Worm (Caenorhabditis elegans) whole organism, L3 larva: ENCODE measurements around the gene klp-20.

Experiments used
- ZK546.5 ChIP-seq: sonication (generic microtip); optimal IDR thresholded peaks from 2 replicates; lab custom pipeline; 2017; ENCODE audit warnings: missing biosample characterization, missing genetic modification characterization
- aly-2 ChIP-seq: fragments of 150-350 bp; optimal IDR thresholded peaks from 2 replicates; lab custom pipeline; 2014; ENCODE audit warnings: missing biosample characterization, missing genetic modification characterization
- ama-1 ChIP-seq: fragments of 150-350 bp; optimal IDR thresholded peaks from 2 replicates; lab custom pipeline; 2018
- ceh-16 ChIP-seq: sonication (generic microtip); optimal IDR thresholded peaks from 2 replicates; lab custom pipeline; 2017; ENCODE audit warnings: missing biosample characterization, missing genetic modification characterization
- ceh-28 ChIP-seq: fragments of 150-350 bp; optimal IDR thresholded peaks from 2 replicates; lab custom pipeline; 2014; ENCODE audit warnings: missing biosample characterization, missing genetic modification reagents, missing genetic modification characterization
- ceh-9 ChIP-seq: sonication (generic microtip); optimal IDR thresholded peaks from 2 replicates; lab custom pipeline; 2018; ENCODE audit warnings: missing biosample characterization, missing genetic modification characterization
- daf-12 ChIP-seq: fragments of 150-350 bp; optimal IDR thresholded peaks from 2 replicates; lab custom pipeline; 2014; ENCODE audit warnings: missing biosample characterization, missing genetic modification reagents, missing genetic modification characterization
- egl-27 ChIP-seq: sonication (generic microtip); optimal IDR thresholded peaks from 4 replicates; lab custom pipeline; 2017; ENCODE audit warnings: missing biosample characterization, missing genetic modification reagents, missing genetic modification characterization
- egl-5 ChIP-seq: fragments of 150-350 bp; optimal IDR thresholded peaks from 2 replicates; lab custom pipeline; 2017; ENCODE audit warnings: missing biosample characterization, missing genetic modification reagents, missing genetic modification characterization, inconsistent platforms
- elt-1 ChIP-seq: fragments of 150-350 bp; optimal IDR thresholded peaks from 2 replicates; lab custom pipeline; 2014; ENCODE audit warnings: missing biosample characterization, missing genetic modification characterization
- elt-2 ChIP-seq: sonication (generic microtip); optimal IDR thresholded peaks from 2 replicates; lab custom pipeline; 2016; ENCODE audit warnings: missing genetic modification reagents, mild to moderate bottlenecking, missing genetic modification characterization, missing compliant biosample characterization
- eor-1 ChIP-seq, 2 experiments: fragments of 150-350 bp; optimal IDR thresholded peaks; 2 replicates each; lab custom pipeline; 2014 to 2018; ENCODE audit warnings: missing biosample characterization in 2 of 2, missing genetic modification characterization in 2 of 2
- fkh-10 ChIP-seq: sonication (generic microtip); optimal IDR thresholded peaks from 2 replicates; lab custom pipeline; 2017; ENCODE audit warnings: missing biosample characterization, missing genetic modification reagents, missing genetic modification characterization
- fkh-2 ChIP-seq: fragments of 150-350 bp; optimal IDR thresholded peaks from 2 replicates; lab custom pipeline; 2014; ENCODE audit warnings: missing biosample characterization, missing genetic modification reagents, missing genetic modification characterization
- fos-1 ChIP-seq: fragments of 150-350 bp; optimal IDR thresholded peaks from 2 replicates; lab custom pipeline; 2014; ENCODE audit warnings: missing biosample characterization, missing genetic modification characterization
- hmg-11 ChIP-seq: sonication (generic microtip); optimal IDR thresholded peaks from 2 replicates; lab custom pipeline; 2016; ENCODE audit warnings: missing genetic modification characterization, missing compliant biosample characterization
- jun-1 ChIP-seq: fragments of 150-350 bp; optimal IDR thresholded peaks from 2 replicates; lab custom pipeline; 2014; ENCODE audit warnings: missing biosample characterization, missing genetic modification reagents, missing genetic modification characterization
- lin-15B ChIP-seq: fragments of 150-350 bp; optimal IDR thresholded peaks from 2 replicates; lab custom pipeline; 2014; ENCODE audit warnings: missing biosample characterization, missing genetic modification characterization
- lsy-12 ChIP-seq: sonication (generic microtip); optimal IDR thresholded peaks from 2 replicates; lab custom pipeline; 2016; ENCODE audit warnings: mild to moderate bottlenecking, missing genetic modification characterization, missing compliant biosample characterization
- mdl-1 ChIP-seq: fragments of 150-350 bp; optimal IDR thresholded peaks from 2 replicates; lab custom pipeline; 2014; ENCODE audit warnings: missing biosample characterization, missing genetic modification characterization
- mml-1 ChIP-seq: fragments of 150-350 bp; sonication (generic microtip); optimal IDR thresholded peaks from 3 replicates; lab custom pipeline; 2014; ENCODE audit warnings: missing biosample characterization, missing genetic modification characterization
- nhr-11 ChIP-seq: fragments of 150-350 bp; optimal IDR thresholded peaks from 2 replicates; lab custom pipeline; 2014; ENCODE audit warnings: missing biosample characterization, missing genetic modification characterization
- nhr-237 ChIP-seq: fragments of 150-350 bp; optimal IDR thresholded peaks from 2 replicates; lab custom pipeline; 2014; ENCODE audit warnings: missing biosample characterization, missing genetic modification characterization
- nhr-25 ChIP-seq: sonication (generic microtip); optimal IDR thresholded peaks from 2 replicates; lab custom pipeline; 2017; ENCODE audit warnings: missing biosample characterization, missing genetic modification characterization
- nhr-28 ChIP-seq: fragments of 150-350 bp; optimal IDR thresholded peaks from 2 replicates; lab custom pipeline; 2014; ENCODE audit warnings: missing biosample characterization, missing genetic modification characterization
- nhr-43 ChIP-seq: sonication (generic microtip); optimal IDR thresholded peaks from 2 replicates; lab custom pipeline; 2016; ENCODE audit warnings: mild to moderate bottlenecking, missing genetic modification characterization, missing compliant biosample characterization; ENCODE audit not compliant: poor library complexity, severe bottlenecking
- nhr-76 ChIP-seq: fragments of 150-350 bp; sonication (generic microtip); optimal IDR thresholded peaks from 5 replicates; lab custom pipeline; 2014; ENCODE audit warnings: missing biosample characterization, missing genetic modification characterization
- nhr-77 ChIP-seq: fragments of 150-350 bp; optimal IDR thresholded peaks from 2 replicates; lab custom pipeline; 2014; ENCODE audit warnings: missing biosample characterization, missing genetic modification characterization
- pha-4 ChIP-seq: fragments of 150-350 bp; optimal IDR thresholded peaks from 2 replicates; lab custom pipeline; 2014; ENCODE audit warnings: missing biosample characterization, missing genetic modification reagents, missing genetic modification characterization
- pqm-1 ChIP-seq: fragments of 150-350 bp; optimal IDR thresholded peaks from 2 replicates; lab custom pipeline; 2017; ENCODE audit warnings: missing biosample characterization, missing genetic modification characterization, inconsistent platforms
- skn-1 ChIP-seq: fragments of 150-350 bp; optimal IDR thresholded peaks from 2 replicates; lab custom pipeline; 2014; ENCODE audit warnings: missing biosample characterization, missing genetic modification characterization
- snpc-4 ChIP-seq: fragments of 150-350 bp; optimal IDR thresholded peaks from 2 replicates; lab custom pipeline; 2014; ENCODE audit warnings: missing biosample characterization, missing genetic modification characterization
- tbx-2 ChIP-seq: sonication (generic microtip); optimal IDR thresholded peaks from 2 replicates; lab custom pipeline; 2016; ENCODE audit warnings: mild to moderate bottlenecking, missing genetic modification characterization, missing compliant biosample characterization
- unc-62 ChIP-seq: fragments of 150-350 bp; sonication (generic microtip); optimal IDR thresholded peaks from 4 replicates; lab custom pipeline; 2014; ENCODE audit warnings: missing biosample characterization, missing genetic modification reagents, missing genetic modification characterization
- zag-1 ChIP-seq: fragments of 150-350 bp; optimal IDR thresholded peaks from 2 replicates; lab custom pipeline; 2014; ENCODE audit warnings: missing biosample characterization, missing genetic modification characterization
- ztf-11 ChIP-seq: fragments of 150-350 bp; optimal IDR thresholded peaks from 2 replicates; lab custom pipeline; 2014; ENCODE audit warnings: missing biosample characterization, missing genetic modification characterization

Gene klp-20

DNA sequence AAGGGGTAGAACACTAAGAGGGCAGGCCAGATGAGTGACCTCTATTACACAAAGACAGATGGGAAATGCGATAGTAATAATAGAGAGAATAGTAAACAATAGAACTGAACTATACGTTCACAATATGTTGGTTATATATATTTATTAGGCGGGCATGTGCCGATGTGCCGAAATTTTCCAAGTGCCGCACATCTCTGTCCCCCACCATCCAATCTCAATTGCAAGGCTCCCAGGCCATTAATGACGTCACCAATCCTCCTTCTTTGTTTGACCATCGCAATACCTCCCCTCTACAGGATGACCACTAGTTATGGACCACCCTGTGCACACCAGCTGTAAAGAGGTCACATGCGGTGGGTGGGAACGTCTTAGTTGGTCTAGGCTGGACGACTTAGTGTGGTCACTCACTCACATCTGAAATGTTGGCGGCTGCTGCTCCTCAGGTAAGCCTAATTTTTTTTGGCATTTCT, 30.6 kb upstream of the klp-20 start, which contains the start of gene F40G9.6:
F40G9.6 (plus strand) TSS at position 420 of the 470 bp plus-strand sequence.
- no peak for TF ChIP-seq aly-2 (tag; lab: Kevin White, UChicago)
- TF ChIP-seq jun-1 (tag; lab: Kevin White, UChicago) = no peak
- TF ChIP-seq lsy-12 (tag; lab: Kevin White, UChicago) = no peak
- no peak for TF ChIP-seq unc-62 (GFP tag; lab: Kevin White, UChicago)
- TF ChIP-seq elt-1 (tag; lab: Kevin White, UChicago) = no peak
- no peak for TF ChIP-seq fos-1 (tag; lab: Kevin White, UChicago)
- no peak for TF ChIP-seq hmg-11 (tag; lab: Kevin White, UChicago)
- no peak for TF ChIP-seq egl-5 (tag; lab: Kevin White, UChicago)
- no peak for TF ChIP-seq ztf-11 (tag; lab: Kevin White, UChicago)
- TF ChIP-seq nhr-43 (tag; lab: Kevin White, UChicago) = no peak
- TF ChIP-seq nhr-76 (tag; lab: Kevin White, UChicago) = no peak
- no peak for TF ChIP-seq eor-1 (tag; optimal IDR thresholded peaks at IDR 0.05; lab: Kevin White, UChicago)
- no peak for TF ChIP-seq egl-27 (tag; lab: Kevin White, UChicago)
- TF ChIP-seq snpc-4 = no peak
- TF ChIP-seq fkh-10 (GFP tag; lab: Kevin White, UChicago) = no peak
- TF ChIP-seq lin-15B (tag; lab: Kevin White, UChicago) = no peak
- TF ChIP-seq fkh-2 (tag; lab: Kevin White, UChicago) = no peak
- TF ChIP-seq ama-1 (lab: Kevin White, UChicago) = no peak
- no peak for TF ChIP-seq pha-4 (tag; lab: Kevin White, UChicago)
- TF ChIP-seq nhr-77 (tag; lab: Kevin White, UChicago) = no peak

- TF ChIP-seq ceh-16 (tag; lab: Kevin White, UChicago) = no peak
- TF ChIP-seq nhr-28 (tag; lab: Kevin White, UChicago) = no peak
- no peak for TF ChIP-seq zag-1
- TF ChIP-seq nhr-237 (tag; lab: Kevin White, UChicago) = no peak
- no peak for TF ChIP-seq egl-5 (tag; lab: Kevin White, UChicago)
- no peak for TF ChIP-seq lin-15B (tag; lab: Kevin White, UChicago)
Measured at ce11 chrIII:180963-181362, 28.8 kb upstream of the klp-20 start, which contains the start of gene F40G9.5. Gene F40G9.5, plus strand, starts transcription at chrIII:181263.

DNA sequence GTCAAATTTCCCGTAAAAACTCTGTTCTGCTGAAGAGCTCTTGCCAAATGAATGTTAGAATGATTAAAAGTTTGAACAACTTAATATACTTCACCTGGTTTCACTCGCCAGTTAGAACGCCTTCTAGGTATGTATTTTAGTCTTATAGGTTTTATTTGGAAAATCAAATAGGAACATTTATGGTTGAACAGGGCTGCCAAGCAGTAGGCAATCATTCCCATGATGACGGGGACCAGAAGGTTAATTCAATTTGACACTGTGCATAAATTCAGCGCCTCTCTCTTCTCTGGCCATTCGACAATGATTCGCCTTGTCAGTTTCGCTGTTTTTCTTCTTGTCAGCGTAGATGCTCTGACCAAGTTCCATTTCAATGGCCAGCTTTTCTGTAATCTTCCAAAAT, 27.7 kb upstream of the klp-20 start, which contains the start of gene F40G9.15:
F40G9.15 (plus strand) TSS at position 301 of the 400 bp plus-strand sequence.
- TF ChIP-seq hmg-11 (tag; lab: Kevin White, UChicago) (no peak), nhr-28 (tag; lab: Kevin White, UChicago) (no peak), skn-1 (tag; lab: Kevin White, UChicago) (no peak), nhr-11 (tag; lab: Kevin White, UChicago) (no peak), ceh-16 (tag; lab: Kevin White, UChicago) (no peak), tbx-2 (tag; lab: Kevin White, UChicago) (no peak), ZK546.5 (tag; lab: Kevin White, UChicago) (no peak), mml-1 (no peak), mdl-1 (tag; lab: Kevin White, UChicago) (no peak), elt-2 (tag; lab: Kevin White, UChicago) (no peak), aly-2 (tag; lab: Kevin White, UChicago) (no peak), nhr-25 (tag; lab: Kevin White, UChicago) (no peak), eor-1 (tag; optimal IDR thresholded peaks at IDR 0.05; lab: Kevin White, UChicago) (no peak), ceh-9 (tag; lab: Kevin White, UChicago) (no peak), daf-12 (tag; lab: Kevin White, UChicago) (no peak)

ce11 chrIII:183072-183471, 26.7 kb upstream of the klp-20 start:
- TF ChIP-seq ama-1 (lab: Kevin White, UChicago) (no peak), pqm-1 (peak; percentile 52), elt-2 (tag; lab: Kevin White, UChicago) (peak; percentile 66)

- TF ChIP-seq ceh-28 (tag; lab: Kevin White, UChicago) (peak; percentile 49), pha-4 (tag; lab: Kevin White, UChicago) (no peak)
- TF ChIP-seq, all 47 proteins: peak for 1
Measured at ce11 chrIII:184335-184734, 25.5 kb upstream of the klp-20 start.
